Worm (Caenorhabditis elegans) whole organism, young adult: ENCODE data around the gene acs-14.

Experiments
- B0035.1 ChIP-seq: sonication (generic microtip); optimal IDR thresholded peaks from 2 replicates; lab custom pipeline; 2016; ENCODE audit warnings: missing genetic modification characterization, mild to moderate bottlenecking, missing compliant biosample characterization, missing genotype, missing genetic modification reagents
- F10E7.11 ChIP-seq: sonication (generic microtip); optimal IDR thresholded peaks from 2 replicates; lab custom pipeline; 2017; ENCODE audit warnings: mild to moderate bottlenecking, missing genetic modification characterization, moderate library complexity, missing compliant biosample characterization
- F39B2.1 ChIP-seq: fragments of 200-800 bp; sonication (Bioruptor generic); IDR thresholded peaks from 2 replicates; pipeline ENCODE4 v1.3.6; 2022; ENCODE audit warnings: missing genetic modification reagents, missing genetic modification characterization, missing compliant biosample characterization
- F49E8.2 ChIP-seq: sonication (generic microtip); optimal IDR thresholded peaks from 3 replicates; lab custom pipeline; 2017; ENCODE audit warnings: missing genetic modification characterization, mild to moderate bottlenecking, missing compliant biosample characterization, antibody characterized with exemption, moderate library complexity; ENCODE audit not compliant: insufficient read depth
- F52B5.7 ChIP-seq: sonication (generic microtip); optimal IDR thresholded peaks from 2 replicates; lab custom pipeline; 2016; ENCODE audit warnings: mild to moderate bottlenecking, missing genetic modification characterization, missing compliant biosample characterization
- F57C9.4 ChIP-seq: sonication (generic microtip); optimal IDR thresholded peaks from 2 replicates; lab custom pipeline; 2017; ENCODE audit warnings: mild to moderate bottlenecking, missing genetic modification characterization, missing compliant biosample characterization
- K11D2.4 ChIP-seq: fragments of 200-800 bp; sonication (Bioruptor generic); IDR thresholded peaks from 2 replicates; pipeline ENCODE4 v1.3.6; 2022; ENCODE audit warnings: missing genetic modification reagents, missing genetic modification characterization, missing compliant biosample characterization
- K12H6.12 ChIP-seq: fragments of 200-800 bp; sonication (Bioruptor generic); optimal IDR thresholded peaks from 2 replicates; lab custom pipeline; 2018; ENCODE audit warnings: mild to moderate bottlenecking, missing genetic modification characterization, missing compliant biosample characterization
- T26A5.8 ChIP-seq: sonication (generic microtip); optimal IDR thresholded peaks from 2 replicates; lab custom pipeline; 2016; ENCODE audit warnings: missing genetic modification characterization, missing compliant biosample characterization
- Y53G8AR.9 ChIP-seq: fragments of 200-800 bp; sonication (Bioruptor generic); conservative IDR thresholded peaks from 2 replicates; pipeline ENCODE4 v1.3.6; 2022; ENCODE audit warnings: missing genetic modification reagents, missing genetic modification characterization, missing compliant biosample characterization
- Y56A3A.18 ChIP-seq: fragments of 200-800 bp; sonication (Bioruptor generic); IDR thresholded peaks from 2 replicates; pipeline ENCODE4 v1.3.6; 2022; ENCODE audit warnings: missing genetic modification reagents, missing genetic modification characterization, missing compliant biosample characterization
- Y67H2A.10 ChIP-seq: fragments of 200-800 bp; sonication (Bioruptor generic); conservative IDR thresholded peaks from 2 replicates; pipeline ENCODE4 v1.3.6; 2022; ENCODE audit warnings: missing genetic modification reagents, missing genetic modification characterization, missing compliant biosample characterization
- aptf-3 ChIP-seq: fragments of 200-800 bp; sonication (Bioruptor generic); IDR thresholded peaks from 2 replicates; pipeline ENCODE4 v1.3.6; 2022; ENCODE audit warnings: missing genetic modification characterization, missing compliant biosample characterization
- atf-7 ChIP-seq: sonication (generic microtip); optimal IDR thresholded peaks from 2 replicates; lab custom pipeline; 2017; ENCODE audit warnings: mild to moderate bottlenecking, missing genetic modification characterization, missing compliant biosample characterization
- athp-1 ChIP-seq: sonication (generic microtip); optimal IDR thresholded peaks from 2 replicates; lab custom pipeline; 2017; ENCODE audit warnings: mild to moderate bottlenecking, missing genetic modification characterization, missing compliant biosample characterization
- attf-3 ChIP-seq: fragments of 200-800 bp; sonication (Bioruptor generic); conservative IDR thresholded peaks from 2 replicates; pipeline ENCODE4 v1.3.6; 2022; ENCODE audit warnings: missing genetic modification reagents, missing genetic modification characterization, missing compliant biosample characterization
- attf-5 ChIP-seq: fragments of 200-800 bp; sonication (Bioruptor generic); optimal IDR thresholded peaks from 2 replicates; lab custom pipeline; 2018; ENCODE audit warnings: mild to moderate bottlenecking, missing genetic modification characterization, missing compliant biosample characterization
- attf-6 ChIP-seq: fragments of 200-800 bp; sonication (Bioruptor generic); IDR thresholded peaks from 2 replicates; pipeline ENCODE4 v1.3.6; 2022; ENCODE audit warnings: missing genetic modification reagents, missing genetic modification characterization, missing compliant biosample characterization
- bed-1 ChIP-seq: fragments of 200-800 bp; sonication (Bioruptor generic); IDR thresholded peaks from 2 replicates; pipeline ENCODE4 v1.3.6; 2022; ENCODE audit warnings: missing genetic modification reagents, missing genetic modification characterization, missing compliant biosample characterization
- cebp-1 ChIP-seq, 2 experiments: fragments of 200-800 bp in 1 of 2; sonication (Bioruptor generic) in 1 of 2; sonication (generic microtip) in 1 of 2; IDR thresholded peaks in 1 of 2; optimal IDR thresholded peaks in 1 of 2; 2 replicates each; pipeline versions ENCODE4 v1.3.6 to Lab custom; 2017 to 2022; ENCODE audit warnings: missing compliant biosample characterization in 2 of 2, missing genetic modification characterization in 2 of 2, mild to moderate bottlenecking in 1 of 2, missing genetic modification reagents in 1 of 2, moderate library complexity in 1 of 2
- ceh-27 ChIP-seq: fragments of 200-800 bp; sonication (Bioruptor generic); optimal IDR thresholded peaks from 2 replicates; lab custom pipeline; 2018; ENCODE audit warnings: mild to moderate bottlenecking, missing genetic modification characterization, moderate library complexity, missing compliant biosample characterization
- ceh-58 ChIP-seq: fragments of 200-800 bp; sonication (Bioruptor generic); IDR thresholded peaks from 2 replicates; pipeline ENCODE4 v1.3.6; 2022; ENCODE audit warnings: missing genetic modification characterization, missing compliant biosample characterization
- chd-7 ChIP-seq: sonication (generic microtip); optimal IDR thresholded peaks from 2 replicates; lab custom pipeline; 2016; ENCODE audit warnings: mild to moderate bottlenecking, missing genetic modification characterization, moderate library complexity, missing compliant biosample characterization
- egl-44 ChIP-seq: fragments of 200-800 bp; sonication (Bioruptor generic); IDR thresholded peaks from 2 replicates; pipeline ENCODE4 v1.3.6; 2022; ENCODE audit warnings: missing genetic modification reagents, missing genetic modification characterization, missing compliant biosample characterization
- gei-17 ChIP-seq: fragments of 200-800 bp; sonication (Bioruptor generic); optimal IDR thresholded peaks from 2 replicates; lab custom pipeline; 2018; ENCODE audit warnings: mild to moderate bottlenecking, missing genetic modification characterization, missing compliant biosample characterization
- lag-1 ChIP-seq: fragments of 200-800 bp; sonication (Bioruptor generic); IDR thresholded peaks from 2 replicates; pipeline ENCODE4 v1.3.6; 2022; ENCODE audit warnings: missing genetic modification reagents, missing genetic modification characterization, missing compliant biosample characterization
- lin-26 ChIP-seq: fragments of 200-800 bp; sonication (Bioruptor generic); IDR thresholded peaks from 2 replicates; pipeline ENCODE4 v1.3.6; 2022; ENCODE audit warnings: missing genetic modification reagents, missing genetic modification characterization, missing compliant biosample characterization
- lin-35 ChIP-seq, 3 experiments: fragments of 150-350 bp in 2 of 3; sonication (generic microtip) in 1 of 3; optimal IDR thresholded peaks; 2 replicates each; lab custom pipeline; 2014 to 2018; ENCODE audit warnings: missing biosample characterization in 3 of 3, missing genetic modification characterization in 3 of 3, missing genetic modification reagents in 3 of 3
- lsl-1 ChIP-seq: fragments of 200-800 bp; sonication (Bioruptor generic); optimal IDR thresholded peaks from 2 replicates; lab custom pipeline; 2018; ENCODE audit warnings: mild to moderate bottlenecking, missing genetic modification characterization, moderate library complexity, missing compliant biosample characterization
- lsy-27 ChIP-seq: sonication (generic microtip); optimal IDR thresholded peaks from 2 replicates; lab custom pipeline; 2017; ENCODE audit warnings: missing genetic modification characterization, mild to moderate bottlenecking, missing compliant biosample characterization, antibody characterized with exemption, missing genotype, borderline replicate concordance; ENCODE audit not compliant: insufficient read depth
- madf-6 ChIP-seq: fragments of 200-800 bp; sonication (Bioruptor generic); IDR thresholded peaks from 2 replicates; pipeline ENCODE4 v1.3.6; 2022; ENCODE audit warnings: missing genetic modification reagents, missing genetic modification characterization, missing compliant biosample characterization
- mel-28 ChIP-seq: sonication (generic microtip); optimal IDR thresholded peaks from 2 replicates; lab custom pipeline; 2016; ENCODE audit warnings: borderline replicate concordance, mild to moderate bottlenecking, missing genetic modification characterization, missing compliant biosample characterization
- nhr-179 ChIP-seq: sonication (generic microtip); optimal IDR thresholded peaks from 2 replicates; lab custom pipeline; 2016; ENCODE audit warnings: mild to moderate bottlenecking, missing genetic modification characterization, missing compliant biosample characterization
- nhr-80 ChIP-seq: sonication (generic microtip); optimal IDR thresholded peaks from 2 replicates; lab custom pipeline; 2016; ENCODE audit warnings: missing genetic modification characterization, missing compliant biosample characterization
- rcor-1 ChIP-seq: fragments of 200-800 bp; sonication (Bioruptor generic); IDR thresholded peaks from 2 replicates; pipeline ENCODE4 v1.3.6; 2022; ENCODE audit warnings: missing genetic modification reagents, missing genetic modification characterization, missing compliant biosample characterization
- rec-8 ChIP-seq, 2 experiments: sonication (generic microtip); optimal IDR thresholded peaks; 2 replicates each; lab custom pipeline; 2016; ENCODE audit warnings: mild to moderate bottlenecking in 2 of 2, missing genetic modification characterization in 2 of 2, missing genetic modification reagents in 2 of 2, missing genotype in 2 of 2, missing biosample characterization in 1 of 2, missing compliant biosample characterization in 1 of 2, moderate library complexity in 1 of 2
- repo-1 ChIP-seq: sonication (generic microtip); optimal IDR thresholded peaks from 2 replicates; lab custom pipeline; 2017; ENCODE audit warnings: mild to moderate bottlenecking, missing genetic modification characterization, missing compliant biosample characterization
- rpc-1 ChIP-seq, 2 experiments: fragments of 150-350 bp in 1 of 2; sonication (generic microtip) in 1 of 2; optimal IDR thresholded peaks; 2 replicates each; lab custom pipeline; 2014 to 2018; ENCODE audit warnings: missing biosample characterization in 1 of 2, missing genetic modification characterization in 1 of 2, missing genetic modification reagents in 1 of 2, missing genotype in 1 of 2
- tbp1 ChIP-seq: fragments of 200-800 bp; sonication (Bioruptor generic); optimal IDR thresholded peaks from 2 replicates; lab custom pipeline; 2018; ENCODE audit warnings: mild to moderate bottlenecking, missing genetic modification characterization, missing compliant biosample characterization
- unc-130 ChIP-seq: sonication (generic microtip); optimal IDR thresholded peaks from 2 replicates; lab custom pipeline; 2016; ENCODE audit warnings: missing genetic modification reagents, missing genetic modification characterization, missing compliant biosample characterization
- ztf-25 ChIP-seq: fragments of 200-800 bp; sonication (Bioruptor generic); IDR thresholded peaks from 2 replicates; pipeline ENCODE4 v1.3.6; 2022; ENCODE audit warnings: missing genetic modification reagents, missing genetic modification characterization, missing compliant biosample characterization
- ztf-28 ChIP-seq: fragments of 200-800 bp; sonication (Bioruptor generic); IDR thresholded peaks from 2 replicates; pipeline ENCODE4 v1.3.6; 2022; ENCODE audit warnings: missing genetic modification reagents, missing genetic modification characterization, missing compliant biosample characterization
- ztf-6 ChIP-seq: fragments of 200-800 bp; sonication (Bioruptor generic); IDR thresholded peaks from 2 replicates; pipeline ENCODE4 v1.3.6; 2022; ENCODE audit warnings: missing genetic modification reagents, missing genetic modification characterization, missing compliant biosample characterization

acs-14 gene

ce11 chrV:9545238-9545709 is 37.3 kb downstream of the acs-14 start, which contains the start of the genes his-35 and his-41 (continued):
- TF ChIP-seq madf-6 (GFP tag; lab: Robert Waterston, UW) (no peak), egl-44 (GFP tag; lab: Robert Waterston, UW) (peak; percentile 24; the same call in 1 of the 2 replicates), tbp1 (GFP tag; lab: Kevin White, UChicago) (peak; percentile 27), ztf-28 (GFP tag; lab: Robert Waterston, UW) (no peak), F52B5.7 (tag; lab: Kevin White, UChicago) (peak; percentile 7), attf-3 (GFP tag; lab: Robert Waterston, UW) (no peak), aptf-3 (no peak), nhr-80 (peak; percentile 32), F39B2.1 (GFP tag; lab: Robert Waterston, UW) (peak; percentile 12; the same call in 1 of the 2 replicates), mel-28 (no peak), F57C9.4 (tag; lab: Kevin White, UChicago) (no peak), attf-5 (GFP tag; lab: Kevin White, UChicago) (peak; percentile 50), ztf-6 (GFP tag; lab: Robert Waterston, UW) (no peak)

ce11 chrV:9546042-9546581 is 38.2 kb downstream of the acs-14 start, which contains the start of gene C50F4.6:
Gene C50F4.6, plus strand, starts transcription at chrV:9546092.
- TF ChIP-seq repo-1 = peak; percentile 20
- TF ChIP-seq K11D2.4 (GFP tag; lab: Robert Waterston, UW) = no peak
- TF ChIP-seq atf-7 = no peak
- no peak for TF ChIP-seq Y53G8AR.9 (GFP tag; lab: Robert Waterston, UW)
- no peak for TF ChIP-seq chd-7 (tag; lab: Kevin White, UChicago)
- TF ChIP-seq rec-8 (tag; optimal IDR thresholded peaks at IDR 0.05; lab: Kevin White, UChicago) = no peak
- TF ChIP-seq lin-26 (GFP tag; lab: Robert Waterston, UW) = 0 out of 2 replicates have a peak, but pooled peaks have one; percentile 21
- TF ChIP-seq F57C9.4 (tag; lab: Kevin White, UChicago) = no peak
- no peak for TF ChIP-seq unc-130
- TF ChIP-seq, all 124 proteins: peak for 2

- TF ChIP-seq rcor-1 (GFP tag; lab: Robert Waterston, UW) (peak; percentile 90), gei-17 (peak; percentile 85), nhr-179 (tag; lab: Kevin White, UChicago) (no peak), B0035.1 (peak; percentile 69), Y53G8AR.9 (GFP tag; lab: Robert Waterston, UW) (peak; percentile 96), T26A5.8 (tag; lab: Kevin White, UChicago) (no peak), bed-1 (GFP tag; lab: Robert Waterston, UW) (no peak), lag-1 (GFP tag; lab: Robert Waterston, UW) (no peak), F49E8.2 (tag; lab: Kevin White, UChicago) (no peak), lsy-27 (tag; lab: Kevin White, UChicago) (no peak), attf-6 (GFP tag; lab: Robert Waterston, UW) (no peak), Y67H2A.10 (peak; percentile 52; the same call in 1 of the 2 replicates), ceh-58 (GFP tag; lab: Robert Waterston, UW) (no peak), ztf-25 (GFP tag; lab: Robert Waterston, UW) (0 out of 2 replicates have a peak, but pooled peaks have one; percentile 43), rec-8 (tag; optimal IDR thresholded peaks at IDR 0.05; lab: Kevin White, UChicago) (no peak), K12H6.12 (tag; lab: Kevin White, UChicago) (peak; percentile 100), rpc-1 (optimal IDR thresholded peaks at IDR 0.05; lab: Kevin White, UChicago) (peak; percentile 6), rpc-1 (tag; optimal IDR thresholded peaks at IDR 0.05; lab: Kevin White, UChicago) (no peak), athp-1 (tag; lab: Kevin White, UChicago) (peak; percentile 59), lsl-1 (peak; percentile 2), ceh-27 (GFP tag; lab: Kevin White, UChicago) (peak; percentile 99), cebp-1 (GFP tag; IDR thresholded peaks at IDR 0.05; lab: Robert Waterston, UW) (peak; percentile 78), cebp-1 (tag; optimal IDR thresholded peaks at IDR 0.05; lab: Kevin White, UChicago) (peak; percentile 96), lin-35 (GFP tag; optimal IDR thresholded peaks at IDR 0.05; lab: Kevin White, UChicago) (peak in 2 of 3 experiments; percentile 71 to 95), Y56A3A.18 (GFP tag; lab: Robert Waterston, UW) (peak; percentile 48; the same call in 1 of the 2 replicates), F10E7.11 (tag; lab: Kevin White, UChicago) (no peak)
Measured at ce11 chrV:9546860-9547269, 38.9 kb downstream of the acs-14 start, which contains the start of gene his-37. Gene his-37, plus strand, starts transcription at chrV:9547105.
